Worm (Caenorhabditis elegans): Measurements from ENCODE around the gene srxa-19.

- TF ChIP-seq zfp-2 (tag; optimal IDR thresholded peaks at IDR 0.05) (no peak), nhr-77 (tag; optimal IDR thresholded peaks at IDR 0.05) (no peak), lin-39 (tag; optimal IDR thresholded peaks at IDR 0.05) (no peak), F10B5.3 (tag; optimal IDR thresholded peaks at IDR 0.05) (no peak), madf-5 (GFP tag; IDR thresholded peaks at IDR 0.05) (no peak), pha-4 (GFP tag; IDR thresholded peaks at IDR 0.05) (no peak), pha-4 (tag; optimal IDR thresholded peaks at IDR 0.05) (no peak), unc-62 (GFP tag; optimal IDR thresholded peaks at IDR 0.05 in 1 of 2) (no peak), unc-62 (tag; optimal IDR thresholded peaks at IDR 0.05) (no peak), lim-7 (GFP tag; IDR thresholded peaks at IDR 0.05) (no peak), fos-1 (tag; optimal IDR thresholded peaks at IDR 0.05) (no peak), daf-12 (tag; optimal IDR thresholded peaks at IDR 0.05) (no peak)
These were observed 31.4 kb downstream of the srxa-19 start, which contains the start of gene R04B5.11 for ce11 chrV:10091152-10091551.
